Fruit fly (Drosophila melanogaster) whole organism, pupa: ENCODE measurements around the gene CG34452.

Experiments used
- CG10348 ChIP-seq: fragments of 200-800 bp; sonication (Bioruptor generic); IDR thresholded peaks from 2 replicates; pipeline ENCODE4 v1.3.6; 2022; ENCODE audit warnings: missing biosample characterization, missing genetic modification characterization
- CG14655 ChIP-seq: fragments of 200-800 bp; sonication (Bioruptor generic); optimal IDR thresholded peaks from 3 replicates; lab custom pipeline; 2017; ENCODE audit warnings: mild to moderate bottlenecking, missing biosample characterization, missing genetic modification reagents, missing genetic modification characterization
- CG32121 ChIP-seq: fragments of 200-800 bp; sonication (Bioruptor generic); IDR thresholded peaks from 2 replicates; pipeline ENCODE4 v1.3.6; 2022; ENCODE audit warnings: missing biosample characterization, missing genetic modification characterization
- CG34367 ChIP-seq: fragments of 200-800 bp; sonication (Bioruptor generic); optimal IDR thresholded peaks from 2 replicates; lab custom pipeline; 2018; ENCODE audit warnings: missing biosample characterization, mild to moderate bottlenecking, missing genetic modification characterization
- CG4496 ChIP-seq: fragments of 200-800 bp; sonication (Bioruptor generic); IDR thresholded peaks from 3 replicates; pipeline ENCODE4 v1.3.6; 2022; ENCODE audit warnings: missing biosample characterization, missing genetic modification characterization
- CG8301 ChIP-seq: fragments of 200-800 bp; sonication (Bioruptor generic); optimal IDR thresholded peaks from 2 replicates; lab custom pipeline; 2018; ENCODE audit warnings: missing biosample characterization, mild to moderate bottlenecking, missing genetic modification characterization
- CG9948 ChIP-seq: fragments of 200-800 bp; sonication (Bioruptor generic); optimal IDR thresholded peaks from 2 replicates; lab custom pipeline; 2018; ENCODE audit warnings: missing biosample characterization, mild to moderate bottlenecking, missing genetic modification characterization, moderate library complexity
- D1 ChIP-seq: fragments of 200-800 bp; sonication (Bioruptor generic); optimal IDR thresholded peaks from 2 replicates; lab custom pipeline; 2018; ENCODE audit warnings: missing biosample characterization, mild to moderate bottlenecking, missing genetic modification characterization, moderate library complexity
- EcR ChIP-seq: fragments of 200-800 bp; sonication (Bioruptor generic); optimal IDR thresholded peaks from 3 replicates; lab custom pipeline; 2019; ENCODE audit warnings: missing biosample characterization, missing genetic modification characterization, mild to moderate bottlenecking, moderate library complexity, missing genetic modification reagents
- Ets98B ChIP-seq: fragments of 200-800 bp; sonication (Bioruptor generic); IDR thresholded peaks from 2 replicates; pipeline ENCODE4 v1.3.6; 2022; ENCODE audit warnings: missing biosample characterization, missing genetic modification characterization
- Pif1A ChIP-seq: fragments of 200-800 bp; sonication (Bioruptor generic); optimal IDR thresholded peaks from 3 replicates; lab custom pipeline; 2016; ENCODE audit warnings: missing biosample characterization, missing genetic modification characterization

DNA sequence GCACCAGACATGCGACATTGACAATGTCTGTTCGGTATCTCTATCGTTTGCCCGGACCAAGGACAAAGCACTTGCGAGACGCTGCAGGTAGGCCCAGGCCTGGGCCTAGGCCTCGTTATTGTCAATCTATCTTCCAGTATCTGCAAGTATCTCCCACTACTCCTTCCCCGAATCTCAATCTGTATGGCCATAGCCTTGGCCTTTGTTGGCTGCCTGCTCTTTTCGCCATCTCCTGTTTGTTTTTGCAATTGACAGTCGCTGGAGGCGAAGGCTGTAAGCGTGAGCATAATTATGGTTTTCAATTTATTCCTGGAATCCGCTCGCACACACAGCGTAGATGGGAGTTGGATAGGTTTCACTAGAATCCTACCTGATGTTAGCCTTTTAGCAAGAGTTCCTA, 24.4 kb upstream of the CG34452 start:
- TF ChIP-seq Ets98B = no peak
- TF ChIP-seq CG8301 (tag; lab: Kevin White, UChicago) = no peak
- no peak for TF ChIP-seq CG14655
- TF ChIP-seq D1 (tag; lab: Kevin White, UChicago) = no peak
- no peak for TF ChIP-seq CG34367
- no peak for TF ChIP-seq CG10348
- no peak for TF ChIP-seq CG4496 (GFP tag; lab: Robert Waterston, UW)
- no peak for TF ChIP-seq Pif1A (GFP tag; lab: Kevin White, UChicago)
- TF ChIP-seq EcR (GFP tag; lab: Kevin White, UChicago) = no peak
- TF ChIP-seq CG32121 (GFP tag; lab: Robert Waterston, UW) = no peak
- no peak for TF ChIP-seq CG9948 (tag; lab: Kevin White, UChicago)
